Fruit fly (Drosophila melanogaster) whole organism, embryonic: ENCODE measurements around the gene Rpp14b.

Experiments used
- CG10274 ChIP-seq: fragments of 200-800 bp; sonication (Bioruptor generic); optimal IDR thresholded peaks from 3 replicates; lab custom pipeline; 2017; ENCODE audit warnings: missing biosample characterization, mild to moderate bottlenecking, missing genetic modification characterization
- CG13894 ChIP-seq: fragments of 200-800 bp; sonication (Bioruptor generic); optimal IDR thresholded peaks from 3 replicates; lab custom pipeline; 2018; ENCODE audit warnings: missing biosample characterization, mild to moderate bottlenecking, missing genetic modification characterization, moderate library complexity
- CG14860 ChIP-seq: fragments of 200-800 bp; sonication (Bioruptor generic); IDR thresholded peaks from 3 replicates; pipeline ENCODE4 v1.3.6; 2022; ENCODE audit warnings: missing biosample characterization, missing genetic modification characterization; ENCODE audit not compliant: partially characterized antibody
- CG15696 ChIP-seq: fragments of 200-800 bp; sonication (Bioruptor generic); optimal IDR thresholded peaks from 2 replicates; lab custom pipeline; 2019; ENCODE audit warnings: missing biosample characterization, mild to moderate bottlenecking, missing genetic modification characterization, moderate library complexity
- CG16815 ChIP-seq: fragments of 200-800 bp; sonication (Bioruptor generic); optimal IDR thresholded peaks from 3 replicates; lab custom pipeline; 2017; ENCODE audit warnings: missing biosample characterization, mild to moderate bottlenecking, missing genetic modification characterization
- CG1792 ChIP-seq: fragments of 200-800 bp; sonication (Bioruptor generic); optimal IDR thresholded peaks from 2 replicates; lab custom pipeline; 2016; ENCODE audit warnings: missing biosample characterization, missing genetic modification characterization
- CG18011 ChIP-seq: fragments of 200-800 bp; sonication (Bioruptor generic); optimal IDR thresholded peaks from 2 replicates; lab custom pipeline; 2017; ENCODE audit warnings: missing biosample characterization, missing genetic modification characterization, mild to moderate bottlenecking, moderate library complexity, missing genotype
- CG18599 ChIP-seq: fragments of 200-800 bp; sonication (Bioruptor generic); optimal IDR thresholded peaks from 3 replicates; lab custom pipeline; 2017; ENCODE audit warnings: missing biosample characterization, missing genetic modification characterization, mild to moderate bottlenecking, moderate library complexity, missing genetic modification reagents
- CG2889 ChIP-seq: fragments of 200-800 bp; sonication (Bioruptor generic); IDR thresholded peaks from 3 replicates; pipeline ENCODE4 v1.3.6; 2022; ENCODE audit warnings: missing biosample characterization, missing genetic modification characterization
- CG30403 ChIP-seq: fragments of 200-800 bp; sonication (Bioruptor generic); optimal IDR thresholded peaks from 3 replicates; lab custom pipeline; 2016; ENCODE audit warnings: missing biosample characterization, missing genetic modification characterization
- CG34224 ChIP-seq: fragments of 200-800 bp; sonication (Bioruptor generic); IDR thresholded peaks from 3 replicates; pipeline ENCODE4 v1.3.6; 2022; ENCODE audit warnings: missing biosample characterization, missing genetic modification characterization; ENCODE audit not compliant: partially characterized antibody
- CG43689 ChIP-seq: fragments of 200-800 bp; sonication (Bioruptor generic); IDR thresholded peaks from 2 replicates; pipeline ENCODE4 v1.3.6; 2022; ENCODE audit warnings: missing biosample characterization, missing genetic modification characterization
- CG5180 ChIP-seq: fragments of 200-800 bp; sonication (Bioruptor generic); optimal IDR thresholded peaks from 3 replicates; lab custom pipeline; 2017; ENCODE audit warnings: missing biosample characterization, missing genetic modification characterization, mild to moderate bottlenecking, moderate library complexity, missing genetic modification reagents
- CG6654 ChIP-seq: fragments of 200-800 bp; sonication (Bioruptor generic); optimal IDR thresholded peaks from 2 replicates; lab custom pipeline; 2017; ENCODE audit warnings: missing biosample characterization, mild to moderate bottlenecking, missing genetic modification characterization
- CG7357 ChIP-seq: fragments of 200-800 bp; sonication (Bioruptor generic); IDR thresholded peaks from 3 replicates; pipeline ENCODE4 v1.3.6; 2022; ENCODE audit warnings: missing biosample characterization, missing genetic modification characterization
- CG8924 ChIP-seq: fragments of 200-800 bp; optimal IDR thresholded peaks from 3 replicates; lab custom pipeline; 2019; ENCODE audit warnings: missing biosample characterization, mild to moderate bottlenecking, missing genetic modification characterization, moderate library complexity
- CG9727 ChIP-seq: fragments of 200-800 bp; sonication (Bioruptor generic); optimal IDR thresholded peaks from 3 replicates; lab custom pipeline; 2017; ENCODE audit warnings: missing biosample characterization, mild to moderate bottlenecking, missing genetic modification characterization
- Doc2 ChIP-seq: fragments of 200-800 bp; sonication (Bioruptor generic); IDR thresholded peaks from 2 replicates; pipeline ENCODE4 v1.3.6; 2022; ENCODE audit warnings: missing biosample characterization, missing genetic modification characterization
- E2f1 ChIP-seq: fragments of 200-800 bp; sonication (Bioruptor generic); IDR thresholded peaks from 2 replicates; pipeline ENCODE4 v1.3.6; 2022; ENCODE audit warnings: missing biosample characterization, missing genetic modification characterization
- E2f2 ChIP-seq: fragments of 200-800 bp; sonication (Bioruptor generic); IDR thresholded peaks from 2 replicates; pipeline ENCODE4 v1.3.6; 2022; ENCODE audit warnings: missing biosample characterization, missing genetic modification characterization
- ERR ChIP-seq: fragments of 200-800 bp; sonication (Bioruptor generic); optimal IDR thresholded peaks from 2 replicates; lab custom pipeline; 2016; ENCODE audit warnings: missing biosample characterization, missing genetic modification characterization
- Gug ChIP-seq: fragments of 200-800 bp; sonication (Bioruptor generic); IDR thresholded peaks from 4 replicates; pipeline ENCODE4 v1.3.6; 2022; ENCODE audit warnings: missing biosample characterization, missing genetic modification characterization
- HmgZ ChIP-seq: fragments of 200-800 bp; sonication (Bioruptor generic); optimal IDR thresholded peaks from 2 replicates; lab custom pipeline; 2018; ENCODE audit warnings: missing biosample characterization, mild to moderate bottlenecking, missing genetic modification characterization
- Meics ChIP-seq: fragments of 200-800 bp; sonication (Bioruptor generic); optimal IDR thresholded peaks from 2 replicates; lab custom pipeline; 2017; ENCODE audit warnings: missing biosample characterization, mild to moderate bottlenecking, missing genetic modification characterization
- Ptx1 ChIP-seq: fragments of 200-800 bp; sonication (Bioruptor generic); IDR thresholded peaks from 2 replicates; pipeline ENCODE4 v1.3.6; 2022; ENCODE audit warnings: missing biosample characterization, missing genetic modification characterization
- Ravus ChIP-seq: fragments of 200-800 bp; sonication (Bioruptor generic); IDR thresholded peaks from 2 replicates; pipeline ENCODE4 v1.3.6; 2022; ENCODE audit warnings: missing biosample characterization, missing genetic modification characterization
- Rx ChIP-seq: fragments of 200-800 bp; sonication (Bioruptor generic); IDR thresholded peaks from 2 replicates; pipeline ENCODE4 v1.3.6; 2022; ENCODE audit warnings: missing biosample characterization, missing genetic modification characterization
- Ssrp ChIP-seq: fragments of 200-800 bp; sonication (Bioruptor generic); optimal IDR thresholded peaks from 2 replicates; lab custom pipeline; 2018; ENCODE audit warnings: missing biosample characterization, mild to moderate bottlenecking, missing genetic modification characterization, moderate library complexity
- Trl ChIP-seq, 3 experiments: fragments of >200 bp in 2 of 3; fragments of 200-800 bp in 1 of 3; sonication (Bioruptor generic) in 1 of 3; optimal IDR thresholded peaks; 2 replicates in 1 of 3; 3 replicates in 2 of 3; lab custom pipeline; 2016 to 2017; ENCODE audit warnings: missing biosample characterization in 1 of 3, missing genetic modification characterization in 1 of 3
- abd-A ChIP-seq: fragments of 200-800 bp; sonication (Bioruptor generic); optimal IDR thresholded peaks from 3 replicates; lab custom pipeline; 2019; ENCODE audit warnings: missing biosample characterization, mild to moderate bottlenecking, missing genetic modification characterization, moderate library complexity
- bbx ChIP-seq: fragments of 200-800 bp; sonication (Bioruptor generic); IDR thresholded peaks from 2 replicates; pipeline ENCODE4 v1.3.6; 2022; ENCODE audit warnings: missing biosample characterization, missing genetic modification characterization; ENCODE audit not compliant: partially characterized antibody
- corto ChIP-seq: fragments of 200-800 bp; sonication (Bioruptor generic); optimal IDR thresholded peaks from 2 replicates; lab custom pipeline; 2016; ENCODE audit warnings: missing biosample characterization, mild to moderate bottlenecking, missing genetic modification characterization, moderate library complexity
- crc ChIP-seq: fragments of 200-800 bp; sonication (Bioruptor generic); optimal IDR thresholded peaks from 2 replicates; lab custom pipeline; 2016; ENCODE audit warnings: missing biosample characterization, missing genetic modification characterization
- dati ChIP-seq: fragments of 200-800 bp; sonication (Bioruptor generic); IDR thresholded peaks from 2 replicates; pipeline ENCODE4 v1.3.6; 2022; ENCODE audit warnings: missing biosample characterization, missing genetic modification characterization
- emc ChIP-seq: fragments of 200-800 bp; sonication (Bioruptor generic); optimal IDR thresholded peaks from 2 replicates; lab custom pipeline; 2016; ENCODE audit warnings: missing biosample characterization, missing genetic modification characterization
- eyg ChIP-seq: fragments of 200-800 bp; sonication (Bioruptor generic); optimal IDR thresholded peaks from 3 replicates; lab custom pipeline; 2016; ENCODE audit warnings: missing biosample characterization, missing genetic modification characterization
- fd102C ChIP-seq: fragments of 200-800 bp; sonication (Bioruptor generic); optimal IDR thresholded peaks from 2 replicates; lab custom pipeline; 2018; ENCODE audit warnings: missing biosample characterization, mild to moderate bottlenecking, missing genetic modification characterization, moderate library complexity
- hb ChIP-seq: fragments of 200-800 bp; sonication (Bioruptor generic); IDR thresholded peaks from 3 replicates; pipeline ENCODE4 v1.3.6; 2022; ENCODE audit warnings: missing biosample characterization, missing genetic modification characterization; ENCODE audit not compliant: partially characterized antibody
- lov ChIP-seq, 2 experiments: fragments of 200-800 bp in 1 of 2; fragments of >200 bp in 1 of 2; sonication (Bioruptor generic) in 1 of 2; IDR thresholded peaks in 1 of 2; optimal IDR thresholded peaks in 1 of 2; 2 replicates in 1 of 2; 3 replicates in 1 of 2; pipeline versions ENCODE4 v1.3.6 to Lab custom; 2017 to 2022; ENCODE audit warnings: missing biosample characterization in 1 of 2, missing genetic modification characterization in 1 of 2
- mam ChIP-seq: fragments of 200-800 bp; sonication (Bioruptor generic); optimal IDR thresholded peaks from 3 replicates; lab custom pipeline; 2016; ENCODE audit warnings: missing biosample characterization, missing genetic modification characterization
- nerfin-1 ChIP-seq: fragments of 200-800 bp; sonication (Bioruptor generic); optimal IDR thresholded peaks from 3 replicates; lab custom pipeline; 2019; ENCODE audit warnings: missing biosample characterization, mild to moderate bottlenecking, missing genetic modification characterization, moderate library complexity
- pan ChIP-seq, 4 experiments: fragments of >200 bp in 3 of 4; fragments of 200-800 bp in 1 of 4; sonication (Bioruptor generic) in 1 of 4; optimal IDR thresholded peaks in 3 of 4; IDR thresholded peaks in 1 of 4; 2 replicates each; pipeline versions ENCODE4 v1.3.6 to Lab custom; 2017 to 2022; ENCODE audit warnings: missing biosample characterization in 2 of 4, missing genetic modification characterization in 2 of 4, mixed read lengths in 1 of 4
- prd ChIP-seq, 3 experiments: fragments of >200 bp in 2 of 3; fragments of 200-800 bp in 1 of 3; sonication (Bioruptor generic) in 1 of 3; optimal IDR thresholded peaks in 2 of 3; IDR thresholded peaks in 1 of 3; 2 replicates in 2 of 3; 3 replicates in 1 of 3; pipeline versions ENCODE4 v1.3.6 to Lab custom; 2017 to 2022; ENCODE audit warnings: missing biosample characterization in 1 of 3, missing genetic modification characterization in 1 of 3
- slbo ChIP-seq: fragments of 200-800 bp; sonication (Bioruptor generic); IDR thresholded peaks from 2 replicates; pipeline ENCODE4 v1.3.6; 2022; ENCODE audit warnings: missing biosample characterization, missing genetic modification characterization
- vnd ChIP-seq: fragments of 200-800 bp; sonication (Bioruptor generic); IDR thresholded peaks from 3 replicates; pipeline ENCODE4 v1.3.6; 2022; ENCODE audit warnings: missing biosample characterization, missing genetic modification characterization; ENCODE audit not compliant: partially characterized antibody
- zen ChIP-seq: fragments of 200-800 bp; sonication (Bioruptor generic); optimal IDR thresholded peaks from 3 replicates; lab custom pipeline; 2018; ENCODE audit warnings: missing biosample characterization, mild to moderate bottlenecking, missing genetic modification characterization, moderate library complexity
- zfh2 ChIP-seq: fragments of 200-800 bp; sonication (Bioruptor generic); optimal IDR thresholded peaks from 2 replicates; lab custom pipeline; 2016; ENCODE audit warnings: missing biosample characterization, missing genetic modification characterization

Rpp14b gene

DNA sequence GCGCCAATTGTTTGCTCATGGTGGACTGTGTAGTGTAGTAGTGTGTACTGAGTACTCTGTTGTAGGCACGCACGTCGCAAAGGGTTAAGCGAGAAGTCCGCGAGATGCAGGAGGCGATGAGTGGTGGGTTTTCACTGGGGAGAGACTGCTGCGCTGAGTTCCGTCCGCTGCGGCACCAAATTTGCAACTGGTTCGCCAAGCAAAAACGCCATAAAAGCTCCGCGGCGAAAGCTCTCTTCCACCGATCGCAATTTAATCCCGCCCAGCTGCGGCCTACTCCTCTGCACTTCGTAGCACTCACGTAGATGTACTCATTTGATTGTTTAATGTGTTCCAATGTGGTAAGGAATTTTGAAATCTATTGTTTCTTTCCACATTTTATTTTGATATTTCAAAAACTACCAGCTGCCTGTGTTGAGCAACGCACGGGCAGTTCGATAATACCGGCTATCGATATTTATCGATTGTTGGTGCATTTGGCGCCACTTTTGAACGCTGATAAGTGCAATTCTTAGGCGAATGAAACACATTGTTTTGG lies 40.7 kb upstream of the Rpp14b start, which contains the start of gene CG7920 (continued):
- TF ChIP-seq CG18011 (GFP tag; lab: Kevin White, UChicago) (no peak), Ssrp (no peak), ERR (GFP tag; lab: Kevin White, UChicago) (no peak), Gug (no peak), emc (no peak), HmgZ (peak; percentile 68), CG6654 (no peak), lov (optimal IDR thresholded peaks at IDR 0.05; lab: Kevin White, UChicago) (no peak), lov (GFP tag; IDR thresholded peaks at IDR 0.05; lab: Robert Waterston, UW) (no peak), CG15696 (no peak), CG30403 (GFP tag; lab: Kevin White, UChicago) (peak; percentile 22), crc (GFP tag; lab: Kevin White, UChicago) (no peak), CG16815 (no peak), fd102C (GFP tag; lab: Kevin White, UChicago) (no peak), CG43689 (no peak), CG14860 (GFP tag; lab: Robert Waterston, UW) (peak; percentile 53; the same call in 2 of the 3 replicates), corto (GFP tag; lab: Kevin White, UChicago) (no peak), dati (GFP tag; lab: Robert Waterston, UW) (no peak), Trl (optimal IDR thresholded peaks at IDR 0.05; lab: Kevin White, UChicago) (no peak), Trl (GFP tag; optimal IDR thresholded peaks at IDR 0.05; lab: Kevin White, UChicago) (no peak), prd (optimal IDR thresholded peaks at IDR 0.05; lab: Kevin White, UChicago) (no peak), prd (GFP tag; IDR thresholded peaks at IDR 0.05; lab: Robert Waterston, UW) (no peak), pan (optimal IDR thresholded peaks at IDR 0.05; lab: Kevin White, UChicago) (no peak), pan (GFP tag; optimal IDR thresholded peaks at IDR 0.05 in 1 of 2, IDR thresholded peaks at IDR 0.05 in 1 of 2) (no peak), hb (GFP tag; lab: Robert Waterston, UW) (peak; percentile 65; the same call in 1 of the 3 replicates), mam (GFP tag; lab: Kevin White, UChicago) (no peak), slbo (GFP tag; lab: Robert Waterston, UW) (peak; percentile 22; the same call in 1 of the 2 replicates), CG13894 (tag; lab: Kevin White, UChicago) (peak; percentile 59), CG10274 (GFP tag; lab: Kevin White, UChicago) (peak; percentile 16), vnd (GFP tag; lab: Robert Waterston, UW) (peak; percentile 75), Meics (GFP tag; lab: Kevin White, UChicago) (peak; percentile 14), CG9727 (no peak), Rx (GFP tag; lab: Robert Waterston, UW) (no peak), CG5180 (GFP tag; lab: Kevin White, UChicago) (no peak), nerfin-1 (peak; percentile 2), CG34224 (GFP tag; lab: Robert Waterston, UW) (peak; percentile 81), CG18599 (peak; percentile 71), zfh2 (GFP tag; lab: Kevin White, UChicago) (peak; percentile 51), E2f2 (peak; percentile 99), zen (tag; lab: Kevin White, UChicago) (no peak), bbx (GFP tag; lab: Robert Waterston, UW) (peak; percentile 61), Ravus (GFP tag; lab: Robert Waterston, UW) (no peak), Doc2 (GFP tag; lab: Robert Waterston, UW) (no peak), E2f1 (GFP tag; lab: Robert Waterston, UW) (peak; percentile 6; the same call in 1 of the 2 replicates), CG1792 (GFP tag; lab: Kevin White, UChicago) (no peak), Ptx1 (0 out of 2 replicates have a peak, but pooled peaks have one; percentile 8), CG2889 (GFP tag; lab: Robert Waterston, UW) (0 out of 3 replicates have a peak, but pooled peaks have one; percentile 16), eyg (GFP tag; lab: Kevin White, UChicago) (peak; percentile 34), CG7357 (no peak), CG8924 (tag; lab: Kevin White, UChicago) (peak; percentile 8), abd-A (tag; lab: Kevin White, UChicago) (peak; percentile 37)
